Fruit fly (Drosophila melanogaster) whole organism, embryonic: ENCODE measurements around the gene rt.

Experiments
- Atf3 ChIP-seq: fragments of 200-800 bp; sonication (Bioruptor generic); optimal IDR thresholded peaks from 3 replicates; lab custom pipeline; 2016; ENCODE audit warnings: missing biosample characterization, missing genetic modification characterization
- CG10431 ChIP-seq: fragments of 200-800 bp; sonication (Bioruptor generic); optimal IDR thresholded peaks from 3 replicates; lab custom pipeline; 2018; ENCODE audit warnings: missing biosample characterization, mild to moderate bottlenecking, missing genetic modification characterization
- CG10979 ChIP-seq: fragments of 200-800 bp; sonication (Bioruptor generic); optimal IDR thresholded peaks from 2 replicates; lab custom pipeline; 2018; ENCODE audit warnings: missing biosample characterization, mild to moderate bottlenecking, missing genetic modification characterization, moderate library complexity
- CG11093 ChIP-seq: fragments of 200-800 bp; sonication (Bioruptor generic); IDR thresholded peaks from 3 replicates; pipeline ENCODE4 v1.3.6; 2022; ENCODE audit warnings: missing biosample characterization, missing genetic modification characterization
- CG11398 ChIP-seq: fragments of 200-800 bp; sonication (Bioruptor generic); optimal IDR thresholded peaks from 2 replicates; lab custom pipeline; 2016; ENCODE audit warnings: missing biosample characterization, missing genetic modification characterization
- CG12299 ChIP-seq: fragments of 200-800 bp; sonication (Bioruptor generic); optimal IDR thresholded peaks from 2 replicates; lab custom pipeline; 2018; ENCODE audit warnings: missing biosample characterization, mild to moderate bottlenecking, missing genetic modification characterization
- CG12942 ChIP-seq: fragments of 200-800 bp; sonication (Bioruptor generic); optimal IDR thresholded peaks from 3 replicates; lab custom pipeline; 2016; ENCODE audit warnings: missing biosample characterization, missing genetic modification characterization
- CG15696 ChIP-seq: fragments of 200-800 bp; sonication (Bioruptor generic); optimal IDR thresholded peaks from 2 replicates; lab custom pipeline; 2019; ENCODE audit warnings: missing biosample characterization, mild to moderate bottlenecking, missing genetic modification characterization, moderate library complexity
- CG1792 ChIP-seq: fragments of 200-800 bp; sonication (Bioruptor generic); optimal IDR thresholded peaks from 2 replicates; lab custom pipeline; 2016; ENCODE audit warnings: missing biosample characterization, missing genetic modification characterization
- CG2120 ChIP-seq: fragments of 200-800 bp; sonication (Bioruptor generic); optimal IDR thresholded peaks from 3 replicates; lab custom pipeline; 2016; ENCODE audit warnings: missing biosample characterization, missing genetic modification characterization
- CG2712 ChIP-seq: fragments of 200-800 bp; optimal IDR thresholded peaks from 3 replicates; lab custom pipeline; 2019; ENCODE audit warnings: missing biosample characterization, mild to moderate bottlenecking, missing genetic modification characterization, moderate library complexity
- CG32772 ChIP-seq: fragments of 200-800 bp; sonication (Bioruptor generic); IDR thresholded peaks from 2 replicates; pipeline ENCODE4 v1.3.6; 2022; ENCODE audit warnings: missing biosample characterization, missing genetic modification characterization
- CG3407 ChIP-seq: fragments of 200-800 bp; sonication (Bioruptor generic); optimal IDR thresholded peaks from 2 replicates; lab custom pipeline; 2018; ENCODE audit warnings: missing biosample characterization, mild to moderate bottlenecking, missing genetic modification characterization
- CG3726 ChIP-seq: fragments of 200-800 bp; sonication (Bioruptor generic); IDR thresholded peaks from 3 replicates; pipeline ENCODE4, ENCODE4 v1.3.6; 2022; ENCODE audit warnings: missing biosample characterization, missing genetic modification characterization
- CG3847 ChIP-seq: fragments of 200-800 bp; sonication (Bioruptor generic); IDR thresholded peaks from 2 replicates; pipeline ENCODE4 v1.3.6; 2022; ENCODE audit warnings: missing biosample characterization, missing genetic modification characterization
- CG42726 ChIP-seq: fragments of 200-800 bp; sonication (Bioruptor generic); IDR thresholded peaks from 2 replicates; pipeline ENCODE4 v1.3.6; 2022; ENCODE audit warnings: missing biosample characterization, missing genetic modification characterization; ENCODE audit not compliant: partially characterized antibody
- CG6854 ChIP-seq: fragments of 200-800 bp; sonication (Bioruptor generic); optimal IDR thresholded peaks from 3 replicates; lab custom pipeline; 2017; ENCODE audit warnings: missing biosample characterization, mild to moderate bottlenecking, missing genetic modification characterization
- CG7271 ChIP-seq: fragments of 200-800 bp; sonication (Bioruptor generic); optimal IDR thresholded peaks from 2 replicates; lab custom pipeline; 2018; ENCODE audit warnings: missing biosample characterization, mild to moderate bottlenecking, missing genetic modification characterization, moderate library complexity
- CG7839 ChIP-seq: fragments of 200-800 bp; sonication (Bioruptor generic); optimal IDR thresholded peaks from 3 replicates; lab custom pipeline; 2018; ENCODE audit warnings: missing biosample characterization, mild to moderate bottlenecking, missing genetic modification characterization, moderate library complexity
- CG8944 ChIP-seq: fragments of 200-800 bp; sonication (Bioruptor generic); optimal IDR thresholded peaks from 3 replicates; lab custom pipeline; 2016; ENCODE audit warnings: missing biosample characterization, missing genetic modification characterization
- CTCF ChIP-seq: fragments of 200-800 bp; sonication (Bioruptor generic); optimal IDR thresholded peaks from 2 replicates; lab custom pipeline; 2017; ENCODE audit warnings: missing biosample characterization, mild to moderate bottlenecking, missing genetic modification characterization, moderate library complexity
- Camta ChIP-seq: fragments of 200-800 bp; sonication (Bioruptor generic); optimal IDR thresholded peaks from 2 replicates; lab custom pipeline; 2016; ENCODE audit warnings: missing biosample characterization, missing genetic modification characterization
- D ChIP-seq, 2 experiments: fragments of 200-800 bp in 1 of 2; fragments of >200 bp in 1 of 2; sonication (Bioruptor generic) in 1 of 2; optimal IDR thresholded peaks; 2 replicates in 1 of 2; 3 replicates in 1 of 2; lab custom pipeline; 2017; ENCODE audit warnings: mild to moderate bottlenecking in 1 of 2, missing biosample characterization in 1 of 2, missing genetic modification characterization in 1 of 2, missing genetic modification reagents in 1 of 2
- Dp ChIP-seq: fragments of 200-800 bp; sonication (Bioruptor generic); optimal IDR thresholded peaks from 2 replicates; lab custom pipeline; 2018; ENCODE audit warnings: missing biosample characterization, mild to moderate bottlenecking, missing genetic modification characterization, moderate library complexity
- Fer1 ChIP-seq: fragments of 200-800 bp; sonication (Bioruptor generic); optimal IDR thresholded peaks from 2 replicates; lab custom pipeline; 2017; ENCODE audit warnings: missing biosample characterization, mild to moderate bottlenecking, missing genetic modification characterization
- Gsc ChIP-seq: fragments of 200-800 bp; sonication (Bioruptor generic); IDR thresholded peaks from 2 replicates; pipeline ENCODE4 v1.3.6; 2022; ENCODE audit warnings: missing biosample characterization, missing genetic modification characterization
- H15 ChIP-seq: fragments of 200-800 bp; sonication (Bioruptor generic); IDR thresholded peaks from 3 replicates; pipeline ENCODE4 v1.3.6; 2022; ENCODE audit warnings: missing biosample characterization, missing genetic modification characterization
- HLH54F ChIP-seq: fragments of 200-800 bp; sonication (Bioruptor generic); optimal IDR thresholded peaks from 3 replicates; lab custom pipeline; 2016; ENCODE audit warnings: missing biosample characterization, missing genetic modification characterization
- Hand ChIP-seq: fragments of 200-800 bp; sonication (Bioruptor generic); optimal IDR thresholded peaks from 2 replicates; lab custom pipeline; 2017; ENCODE audit warnings: mild to moderate bottlenecking, missing biosample characterization, missing genetic modification reagents, missing genetic modification characterization
- Hmr ChIP-seq: fragments of 200-800 bp; sonication (Bioruptor generic); optimal IDR thresholded peaks from 3 replicates; lab custom pipeline; 2017; ENCODE audit warnings: mild to moderate bottlenecking, missing biosample characterization, missing genetic modification reagents, missing genetic modification characterization
- Spps ChIP-seq: fragments of 200-800 bp; sonication (Bioruptor generic); optimal IDR thresholded peaks from 2 replicates; lab custom pipeline; 2018; ENCODE audit warnings: missing biosample characterization, mild to moderate bottlenecking, missing genetic modification characterization
- abd-A ChIP-seq: fragments of 200-800 bp; sonication (Bioruptor generic); optimal IDR thresholded peaks from 3 replicates; lab custom pipeline; 2019; ENCODE audit warnings: missing biosample characterization, mild to moderate bottlenecking, missing genetic modification characterization, moderate library complexity
- ac ChIP-seq: fragments of 200-800 bp; sonication (Bioruptor generic); optimal IDR thresholded peaks from 3 replicates; lab custom pipeline; 2017; ENCODE audit warnings: missing biosample characterization, mild to moderate bottlenecking, missing genetic modification characterization
- cwo ChIP-seq: fragments of 200-800 bp; sonication (Bioruptor generic); optimal IDR thresholded peaks from 3 replicates; lab custom pipeline; 2017; ENCODE audit warnings: missing biosample characterization, missing genetic modification characterization, mild to moderate bottlenecking, moderate library complexity, missing genetic modification reagents
- dati ChIP-seq: fragments of 200-800 bp; sonication (Bioruptor generic); IDR thresholded peaks from 2 replicates; pipeline ENCODE4 v1.3.6; 2022; ENCODE audit warnings: missing biosample characterization, missing genetic modification characterization
- ham ChIP-seq: fragments of 200-800 bp; sonication (Bioruptor generic); IDR thresholded peaks from 2 replicates; pipeline ENCODE4 v1.3.6; 2022; ENCODE audit warnings: missing biosample characterization, missing genetic modification characterization
- hkb ChIP-seq, 2 experiments: fragments of 200-800 bp in 1 of 2; fragments of >200 bp in 1 of 2; sonication (Bioruptor generic) in 1 of 2; IDR thresholded peaks in 1 of 2; optimal IDR thresholded peaks in 1 of 2; 2 replicates each; pipeline versions ENCODE4 v1.3.6 to Lab custom; 2017 to 2022; ENCODE audit warnings: missing biosample characterization in 1 of 2, missing genetic modification characterization in 1 of 2
- inv ChIP-seq: fragments of 200-800 bp; sonication (Bioruptor generic); IDR thresholded peaks from 2 replicates; pipeline ENCODE4 v1.3.6; 2022; ENCODE audit warnings: missing biosample characterization, missing genetic modification characterization; ENCODE audit not compliant: partially characterized antibody
- ken ChIP-seq: fragments of 200-800 bp; sonication (Bioruptor generic); IDR thresholded peaks from 3 replicates; pipeline ENCODE4 v1.3.6; 2022; ENCODE audit warnings: missing biosample characterization, missing genetic modification characterization
- kni ChIP-seq: fragments of 200-800 bp; sonication (Bioruptor generic); optimal IDR thresholded peaks from 3 replicates; lab custom pipeline; 2017; ENCODE audit warnings: mild to moderate bottlenecking, missing biosample characterization, missing genetic modification reagents, missing genetic modification characterization
- mirr ChIP-seq: fragments of 200-800 bp; sonication (Bioruptor generic); optimal IDR thresholded peaks from 3 replicates; lab custom pipeline; 2018; ENCODE audit warnings: missing biosample characterization, mild to moderate bottlenecking, missing genetic modification characterization
- pan ChIP-seq, 4 experiments: fragments of >200 bp in 3 of 4; fragments of 200-800 bp in 1 of 4; sonication (Bioruptor generic) in 1 of 4; optimal IDR thresholded peaks in 3 of 4; IDR thresholded peaks in 1 of 4; 2 replicates each; pipeline versions ENCODE4 v1.3.6 to Lab custom; 2017 to 2022; ENCODE audit warnings: missing biosample characterization in 2 of 4, missing genetic modification characterization in 2 of 4, mixed read lengths in 1 of 4
- slbo ChIP-seq: fragments of 200-800 bp; sonication (Bioruptor generic); IDR thresholded peaks from 2 replicates; pipeline ENCODE4 v1.3.6; 2022; ENCODE audit warnings: missing biosample characterization, missing genetic modification characterization
- slp2 ChIP-seq: fragments of 200-800 bp; sonication (Bioruptor generic); optimal IDR thresholded peaks from 2 replicates; lab custom pipeline; 2016; ENCODE audit warnings: missing biosample characterization, missing genetic modification characterization
- so ChIP-seq: fragments of 200-800 bp; sonication (Bioruptor generic); IDR thresholded peaks from 3 replicates; pipeline ENCODE4 v1.3.6; 2022; ENCODE audit warnings: missing biosample characterization, missing genetic modification characterization
- tgo ChIP-seq: fragments of 200-800 bp; sonication (Bioruptor generic); IDR thresholded peaks from 3 replicates; pipeline ENCODE4 v1.3.6; 2022; ENCODE audit warnings: missing biosample characterization, missing genetic modification characterization
- unpg ChIP-seq: fragments of 200-800 bp; sonication (Bioruptor generic); optimal IDR thresholded peaks from 3 replicates; lab custom pipeline; 2018; ENCODE audit warnings: missing biosample characterization, mild to moderate bottlenecking, missing genetic modification characterization, moderate library complexity
- z ChIP-seq: fragments of 200-800 bp; sonication (Bioruptor generic); IDR thresholded peaks from 3 replicates; pipeline ENCODE4 v1.3.6; 2022; ENCODE audit warnings: missing biosample characterization, missing genetic modification characterization
- zfh1 ChIP-seq: fragments of 200-800 bp; sonication (Bioruptor generic); IDR thresholded peaks from 3 replicates; pipeline ENCODE4 v1.3.6; 2022; ENCODE audit warnings: missing biosample characterization, missing genetic modification characterization

rt gene

DNA sequence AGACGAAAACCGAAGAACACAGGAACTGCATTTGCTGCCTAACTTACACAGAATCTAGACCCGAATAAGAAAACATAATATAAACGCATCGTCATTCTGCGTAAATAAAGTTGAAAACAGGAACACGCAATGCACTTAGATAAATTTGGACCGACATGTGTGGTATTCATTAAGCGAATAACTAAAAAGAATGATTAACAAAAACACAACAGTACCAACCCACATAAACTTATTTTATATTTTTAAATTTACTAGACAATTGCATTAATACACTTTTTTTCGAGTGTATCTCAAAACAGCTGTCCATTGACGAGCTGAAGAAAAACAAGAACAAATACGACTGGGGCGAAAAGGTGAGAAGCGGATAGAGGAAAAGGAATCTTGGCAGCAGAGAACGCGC is 33.2 kb downstream of the rt start (continued):
- TF ChIP-seq pan (optimal IDR thresholded peaks at IDR 0.05; lab: Kevin White, UChicago) (no peak), pan (GFP tag; optimal IDR thresholded peaks at IDR 0.05 in 1 of 2, IDR thresholded peaks at IDR 0.05 in 1 of 2) (peak in 1 of 2 experiments; percentile 76), mirr (GFP tag; lab: Kevin White, UChicago) (no peak), CG42726 (GFP tag; lab: Robert Waterston, UW) (no peak), unpg (GFP tag; lab: Kevin White, UChicago) (peak; percentile 86), slp2 (GFP tag; lab: Kevin White, UChicago) (peak; percentile 64), CG11398 (GFP tag; lab: Kevin White, UChicago) (peak; percentile 45), cwo (peak; percentile 1), CG10979 (peak; percentile 96), H15 (GFP tag; lab: Robert Waterston, UW) (peak; percentile 79), CG12942 (GFP tag; lab: Kevin White, UChicago) (peak; percentile 66), dati (GFP tag; lab: Robert Waterston, UW) (peak; percentile 54; the same call in 1 of the 2 replicates), Atf3 (GFP tag; lab: Kevin White, UChicago) (peak; percentile 76), CG12299 (peak; percentile 48), kni (GFP tag; lab: Kevin White, UChicago) (peak; percentile 77), HLH54F (peak; percentile 51), CG10431 (peak; percentile 41), abd-A (tag; lab: Kevin White, UChicago) (no peak), Dp (no peak), so (GFP tag; lab: Robert Waterston, UW) (0 out of 3 replicates have a peak, but pooled peaks have one; percentile 23), Camta (peak; percentile 82), CG3847 (0 out of 2 replicates have a peak, but pooled peaks have one; percentile 15), CG1792 (GFP tag; lab: Kevin White, UChicago) (no peak), CG7271 (tag; lab: Kevin White, UChicago) (peak; percentile 73), CTCF (GFP tag; lab: Kevin White, UChicago) (no peak), CG2712 (peak; percentile 96), inv (GFP tag; lab: Robert Waterston, UW) (no peak), z (GFP tag; lab: Robert Waterston, UW) (0 out of 3 replicates have a peak, but pooled peaks have one; percentile 5), Hmr (GFP tag; lab: Kevin White, UChicago) (peak; percentile 41), Gsc (GFP tag; lab: Robert Waterston, UW) (no peak; the same call in 1 of the 2 replicates), zfh1 (GFP tag; lab: Robert Waterston, UW) (peak; percentile 94), CG11093 (GFP tag; lab: Robert Waterston, UW) (peak; percentile 62; the same call in 1 of the 3 replicates), ham (GFP tag; lab: Robert Waterston, UW) (no peak), hkb (optimal IDR thresholded peaks at IDR 0.05; lab: Kevin White, UChicago) (no peak), hkb (GFP tag; IDR thresholded peaks at IDR 0.05; lab: Robert Waterston, UW) (peak; percentile 83), CG3726 (GFP tag; lab: Robert Waterston, UW) (0 out of 3 replicates have a peak, but pooled peaks have one; percentile 49), ac (peak; percentile 98), CG7839 (tag; lab: Kevin White, UChicago) (peak; percentile 85), Spps (tag; lab: Kevin White, UChicago) (peak; percentile 90), ken (GFP tag; lab: Robert Waterston, UW) (peak; percentile 80), Hand (GFP tag; lab: Kevin White, UChicago) (no peak), CG32772 (GFP tag; lab: Robert Waterston, UW) (peak; percentile 73), D (optimal IDR thresholded peaks at IDR 0.05; lab: Kevin White, UChicago) (no peak), D (GFP tag; optimal IDR thresholded peaks at IDR 0.05; lab: Kevin White, UChicago) (peak; percentile 89), slbo (peak; percentile 66), CG8944 (peak; percentile 75), CG15696 (tag; lab: Kevin White, UChicago) (peak; percentile 96), Fer1 (GFP tag; lab: Kevin White, UChicago) (peak; percentile 8), CG6854 (peak; percentile 11), CG3407 (peak; percentile 85), tgo (GFP tag; lab: Robert Waterston, UW) (peak; percentile 71), CG2120 (GFP tag; lab: Kevin White, UChicago) (peak; percentile 53)
